Fruit fly (Drosophila melanogaster) whole organism, prepupa: ENCODE results near the gene CG14684.
A peak's percentile ranks its signal among the peaks of the same experiment; 100 is the strongest.

Source experiments
- Blimp-1 ChIP-seq: fragments of 200-800 bp; sonication (Bioruptor generic); optimal IDR thresholded peaks from 3 replicates; lab custom pipeline; 2017; ENCODE audit warnings: missing biosample characterization, missing genetic modification characterization, mild to moderate bottlenecking, moderate library complexity, missing genetic modification reagents
- CG10631 ChIP-seq: fragments of 200-800 bp; sonication (Bioruptor generic); optimal IDR thresholded peaks from 2 replicates; lab custom pipeline; 2016; ENCODE audit warnings: missing biosample characterization, missing genetic modification characterization
- CG11902 ChIP-seq: fragments of 200-800 bp; sonication (Bioruptor generic); optimal IDR thresholded peaks from 3 replicates; lab custom pipeline; 2016; ENCODE audit warnings: missing biosample characterization, missing genetic modification characterization
- CG1621 ChIP-seq: fragments of 200-800 bp; sonication (Bioruptor generic); optimal IDR thresholded peaks from 3 replicates; lab custom pipeline; 2018; ENCODE audit warnings: missing biosample characterization, mild to moderate bottlenecking, missing genetic modification characterization
- CG3919 ChIP-seq: fragments of 200-800 bp; sonication (Bioruptor generic); optimal IDR thresholded peaks from 3 replicates; lab custom pipeline; 2016; ENCODE audit warnings: missing biosample characterization, missing genetic modification characterization
- CG4318 ChIP-seq: fragments of 200-800 bp; sonication (Bioruptor generic); optimal IDR thresholded peaks from 3 replicates; lab custom pipeline; 2017; ENCODE audit warnings: missing biosample characterization, mild to moderate bottlenecking, missing genetic modification characterization
- CG6854 ChIP-seq: fragments of 200-800 bp; sonication (Bioruptor generic); optimal IDR thresholded peaks from 2 replicates; lab custom pipeline; 2017; ENCODE audit warnings: missing biosample characterization, mild to moderate bottlenecking, missing genetic modification characterization
- Eip75B ChIP-seq: fragments of 200-800 bp; sonication (Bioruptor generic); optimal IDR thresholded peaks from 3 replicates; lab custom pipeline; 2016; ENCODE audit warnings: missing biosample characterization, missing genetic modification characterization
- Hr38 ChIP-seq: sonication (Bioruptor generic); optimal IDR thresholded peaks from 2 replicates; lab custom pipeline; 2016; ENCODE audit warnings: missing biosample characterization, missing genetic modification characterization
- Lpt ChIP-seq: fragments of 200-800 bp; sonication (Bioruptor generic); optimal IDR thresholded peaks from 3 replicates; lab custom pipeline; 2016; ENCODE audit warnings: missing biosample characterization, missing genetic modification characterization
- OdsH ChIP-seq: fragments of 200-800 bp; sonication (Bioruptor generic); optimal IDR thresholded peaks from 3 replicates; lab custom pipeline; 2016; ENCODE audit warnings: missing biosample characterization, missing genetic modification characterization
- Smox ChIP-seq: fragments of 200-800 bp; sonication (Bioruptor generic); optimal IDR thresholded peaks from 3 replicates; lab custom pipeline; 2016; ENCODE audit warnings: missing biosample characterization, missing genetic modification characterization
- net ChIP-seq: fragments of 200-800 bp; sonication (Bioruptor generic); optimal IDR thresholded peaks from 3 replicates; lab custom pipeline; 2016; ENCODE audit warnings: missing biosample characterization, missing genetic modification characterization
- salr ChIP-seq, 2 experiments: fragments of 200-800 bp; sonication (Bioruptor generic); optimal IDR thresholded peaks; 3 replicates each; lab custom pipeline; 2016 to 2018; ENCODE audit warnings: missing biosample characterization in 2 of 2, missing genetic modification characterization in 2 of 2, mild to moderate bottlenecking in 1 of 2

DNA sequence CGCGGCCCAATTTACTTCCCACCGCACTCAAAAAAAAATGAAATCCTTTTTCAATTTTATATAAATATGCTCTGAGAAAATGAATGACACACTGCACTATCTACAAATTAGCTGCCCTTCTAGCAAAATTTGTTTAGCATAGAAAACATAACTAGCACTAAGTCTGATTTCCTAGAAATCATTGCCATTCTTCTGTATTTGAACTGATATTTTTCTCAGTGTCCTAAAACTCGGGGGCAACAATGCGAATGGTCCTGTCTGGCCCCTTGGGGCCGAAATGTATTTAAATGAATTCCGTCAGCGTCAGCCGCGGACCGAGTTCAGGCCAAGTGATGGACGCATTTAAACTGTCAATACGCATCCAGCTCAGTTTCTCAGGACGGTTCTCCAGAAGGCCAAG is 34.1 kb upstream of the CG14684 start:
- TF ChIP-seq Lpt (GFP tag; lab: Kevin White, UChicago): no peak
- TF ChIP-seq CG4318 (GFP tag; lab: Kevin White, UChicago): no peak
- TF ChIP-seq CG10631 (GFP tag; lab: Kevin White, UChicago): no peak
- no peak for TF ChIP-seq CG1621 (tag; lab: Kevin White, UChicago)
- TF ChIP-seq CG3919 (GFP tag; lab: Kevin White, UChicago): no peak
- TF ChIP-seq CG11902 (GFP tag; lab: Kevin White, UChicago): no peak
- no peak for TF ChIP-seq OdsH (GFP tag; lab: Kevin White, UChicago)
- TF ChIP-seq Hr38: no peak
- TF ChIP-seq Blimp-1 (GFP tag; lab: Kevin White, UChicago): no peak
- TF ChIP-seq CG6854 (GFP tag; lab: Kevin White, UChicago): no peak
- no peak for TF ChIP-seq net (GFP tag; lab: Kevin White, UChicago)
- peak; percentile 20 for TF ChIP-seq Smox (GFP tag; lab: Kevin White, UChicago)
- TF ChIP-seq salr (GFP tag; optimal IDR thresholded peaks at IDR 0.05; lab: Kevin White, UChicago): no peak
- no peak for TF ChIP-seq Eip75B (GFP tag; lab: Kevin White, UChicago)
